Fruit fly (Drosophila melanogaster): ENCODE measurements around the gene sfl.

Gene sfl

DNA sequence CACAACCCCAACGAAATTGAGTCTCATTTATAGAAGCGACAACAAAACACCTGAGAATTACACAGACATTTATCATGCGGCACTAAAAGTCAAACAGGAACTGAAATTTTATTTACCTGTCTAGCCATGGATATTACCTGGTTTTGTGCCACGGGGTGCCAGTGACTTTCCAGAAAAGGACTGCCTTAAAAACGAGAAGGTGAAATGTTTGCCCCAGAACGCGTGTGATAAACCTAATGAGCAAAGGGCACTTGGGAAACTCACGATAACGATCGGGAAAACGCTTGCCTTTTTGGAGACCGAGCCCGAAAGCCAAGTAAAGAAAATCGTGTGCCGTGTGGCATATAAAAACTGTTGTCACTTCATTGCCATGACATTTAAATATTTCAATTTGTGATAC, 26.0 kb upstream of the sfl start:
- TF ChIP-seq CG3919 (GFP tag; optimal IDR thresholded peaks at IDR 0.05) (no peak), Lpt (GFP tag; optimal IDR thresholded peaks at IDR 0.05) (no peak), CG6276 (GFP tag; optimal IDR thresholded peaks at IDR 0.05) (no peak), CG7368 (GFP tag; optimal IDR thresholded peaks at IDR 0.05) (no peak), CG6808 (GFP tag; optimal IDR thresholded peaks at IDR 0.05) (no peak), Smox (GFP tag; optimal IDR thresholded peaks at IDR 0.05) (no peak)

DNA sequence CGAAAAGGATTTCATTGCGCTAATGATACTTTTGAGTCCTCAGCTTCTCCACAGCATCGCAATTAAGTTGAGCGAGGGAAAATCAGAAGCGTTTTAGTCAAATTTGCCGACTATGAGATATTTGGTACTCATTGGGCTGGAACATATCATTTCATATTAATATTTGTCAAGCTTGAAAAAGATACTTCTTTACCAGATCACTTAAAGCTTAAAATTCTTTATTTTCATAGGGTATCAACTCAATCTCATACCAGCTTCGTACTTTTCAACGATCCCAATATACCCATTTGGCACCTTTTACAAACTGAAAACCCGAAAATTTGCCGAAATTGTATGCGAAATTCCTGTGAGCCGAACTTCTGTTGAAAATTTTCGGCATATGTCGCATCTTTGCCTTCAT, 23.7 kb upstream of the sfl start:
- peak; percentile 62 for TF ChIP-seq acj6 (GFP tag; optimal IDR thresholded peaks at IDR 0.05)
- peak; percentile 35 for TF ChIP-seq CG3919 (GFP tag; optimal IDR thresholded peaks at IDR 0.05)
- no peak for TF ChIP-seq Ets96B (tag; optimal IDR thresholded peaks at IDR 0.05)
- TF ChIP-seq CG11902 (GFP tag; optimal IDR thresholded peaks at IDR 0.05), result peak; percentile 43
- no peak for TF ChIP-seq CG6854 (GFP tag; optimal IDR thresholded peaks at IDR 0.05)
- peak; percentile 66 for TF ChIP-seq svp (GFP tag)
- peak; percentile 63 for TF ChIP-seq CG6792 (GFP tag; optimal IDR thresholded peaks at IDR 0.05)
- TF ChIP-seq cyc (GFP tag; optimal IDR thresholded peaks at IDR 0.05), result peak; percentile 56
- peak; percentile 79 for TF ChIP-seq Sox102F (GFP tag; optimal IDR thresholded peaks at IDR 0.05)
- no peak for TF ChIP-seq Hr4 (GFP tag; optimal IDR thresholded peaks at IDR 0.05)
- TF ChIP-seq Gug (GFP tag; IDR thresholded peaks at IDR 0.05), result no peak
- TF ChIP-seq CG8632 (GFP tag; optimal IDR thresholded peaks at IDR 0.05), result peak; percentile 50
- TF ChIP-seq Hr38 (GFP tag; optimal IDR thresholded peaks at IDR 0.05), result no peak
- peak; percentile 45 for TF ChIP-seq CG8319 (GFP tag; optimal IDR thresholded peaks at IDR 0.05)
- TF ChIP-seq eg (GFP tag; IDR thresholded peaks at IDR 0.05), result no peak
- TF ChIP-seq fd85E (GFP tag; optimal IDR thresholded peaks at IDR 0.05), result no peak
- peak; percentile 12 for TF ChIP-seq CG7368 (GFP tag; optimal IDR thresholded peaks at IDR 0.05)
- no peak for TF ChIP-seq CG11294 (GFP tag; IDR thresholded peaks at IDR 0.05)
- TF ChIP-seq salr (GFP tag; optimal IDR thresholded peaks at IDR 0.05), result no peak
- no peak for TF ChIP-seq ss (GFP tag; optimal IDR thresholded peaks at IDR 0.05)
- no peak for TF ChIP-seq CG6163 (GFP tag; IDR thresholded peaks at IDR 0.05)
- peak; percentile 12 for TF ChIP-seq Eip93F (GFP tag; optimal IDR thresholded peaks at IDR 0.05)
- TF ChIP-seq Smox (GFP tag; optimal IDR thresholded peaks at IDR 0.05), result peak; percentile 84
- no peak for TF ChIP-seq CG1621 (tag; optimal IDR thresholded peaks at IDR 0.05)
- peak; percentile 30 for TF ChIP-seq achi (GFP tag; optimal IDR thresholded peaks at IDR 0.05)
- TF ChIP-seq Ets21C (GFP tag; optimal IDR thresholded peaks at IDR 0.05), result peak; percentile 71
- TF ChIP-seq CG32006 (GFP tag; optimal IDR thresholded peaks at IDR 0.05), result no peak
- peak; percentile 71 for TF ChIP-seq CG34406 (GFP tag; optimal IDR thresholded peaks at IDR 0.05)
- no peak for TF ChIP-seq CG8119 (GFP tag; IDR thresholded peaks at IDR 0.05)
- no peak for TF ChIP-seq dac (GFP tag; optimal IDR thresholded peaks at IDR 0.05)
- TF ChIP-seq Sox15 (GFP tag; optimal IDR thresholded peaks at IDR 0.05), result peak; percentile 63
- no peak for TF ChIP-seq CG6808 (GFP tag; optimal IDR thresholded peaks at IDR 0.05)
- TF ChIP-seq CG31627 (GFP tag; optimal IDR thresholded peaks at IDR 0.05), result peak; percentile 87
- no peak for TF ChIP-seq fd59A (GFP tag; optimal IDR thresholded peaks at IDR 0.05)
- TF ChIP-seq vri (GFP tag; optimal IDR thresholded peaks at IDR 0.05), result peak; percentile 56
- peak; percentile 32 for TF ChIP-seq CG10631 (GFP tag; optimal IDR thresholded peaks at IDR 0.05)
- TF ChIP-seq Hr39 (GFP tag; optimal IDR thresholded peaks at IDR 0.05), result peak; percentile 85
- peak; percentile 45 for TF ChIP-seq pdm3 (GFP tag; optimal IDR thresholded peaks at IDR 0.05)
- no peak for TF ChIP-seq CG6276 (GFP tag; optimal IDR thresholded peaks at IDR 0.05)
- no peak for TF ChIP-seq CG11762 (GFP tag; optimal IDR thresholded peaks at IDR 0.05; ENCODE audit: insufficient read depth)
- TF ChIP-seq CG10669 (GFP tag; optimal IDR thresholded peaks at IDR 0.05), result no peak
- peak; percentile 10 for TF ChIP-seq net (GFP tag; optimal IDR thresholded peaks at IDR 0.05)
- no peak for TF ChIP-seq Lpt (GFP tag; optimal IDR thresholded peaks at IDR 0.05)
- peak; percentile 2 for TF ChIP-seq Blimp-1 (GFP tag; optimal IDR thresholded peaks at IDR 0.05)
- peak; percentile 83 for TF ChIP-seq esn (GFP tag; optimal IDR thresholded peaks at IDR 0.05)
- TF ChIP-seq lz (GFP tag; optimal IDR thresholded peaks at IDR 0.05), result peak; percentile 71
- TF ChIP-seq Eip75B (GFP tag; optimal IDR thresholded peaks at IDR 0.05), result peak; percentile 21
- TF ChIP-seq spab (GFP tag; optimal IDR thresholded peaks at IDR 0.05), result no peak
- TF ChIP-seq CG16779 (tag; optimal IDR thresholded peaks at IDR 0.05), result no peak
- peak; percentile 77 for TF ChIP-seq Met (GFP tag; optimal IDR thresholded peaks at IDR 0.05)

Data from whole organism, prepupa.